Fruit fly (Drosophila melanogaster) whole organism, larva: Measurements from ENCODE around the gene Nin.
A peak's percentile ranks its signal among the peaks of the same experiment; 100 is the strongest.

Experiments used
- noc ChIP-seq: fragments of 200-800 bp; sonication (Bioruptor generic); optimal IDR thresholded peaks from 3 replicates; lab custom pipeline; 2019; ENCODE audit warnings: missing biosample characterization, mild to moderate bottlenecking, missing genetic modification characterization, moderate library complexity

Gene Nin

DNA sequence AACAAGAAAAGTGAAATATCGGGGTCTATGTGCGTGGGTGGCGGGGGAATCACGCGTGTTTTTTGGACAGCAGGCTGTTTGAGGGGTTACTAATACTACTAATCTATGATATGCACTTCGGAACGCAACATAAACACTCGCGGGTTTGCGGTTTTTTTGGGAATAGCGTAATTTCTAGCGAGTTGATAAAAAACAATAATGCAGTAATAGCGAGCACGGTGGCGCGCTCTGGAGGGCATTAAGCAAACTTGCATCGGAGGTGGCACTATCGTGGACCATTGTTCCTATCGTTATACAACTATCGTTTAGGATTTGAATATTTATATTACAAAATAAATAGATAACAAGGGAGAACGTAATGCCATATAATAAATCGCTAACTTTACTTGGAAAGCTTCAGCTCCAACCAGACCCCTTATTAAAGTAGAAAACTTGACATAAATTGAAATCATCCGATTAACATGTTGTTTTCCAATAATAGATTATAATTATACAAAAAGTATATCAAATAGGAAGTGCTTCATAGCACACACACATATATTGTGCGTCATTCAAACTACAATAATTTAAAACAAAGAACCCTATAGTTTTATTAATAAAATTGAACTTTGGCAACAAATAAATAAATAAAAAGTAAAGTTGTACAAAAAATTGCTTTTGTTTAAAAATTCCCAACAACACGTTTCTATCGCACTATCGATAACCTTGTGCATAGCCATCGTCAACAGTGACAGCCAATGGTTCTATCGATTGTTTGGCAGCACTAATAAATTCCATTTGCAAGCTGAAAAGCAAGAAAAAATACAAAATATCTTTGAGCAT lies at the start of gene Nin, which contains the start of gene Bub1:
Gene Nin (minus strand): TSS at position 240 of the 822 bp plus-strand sequence.
Gene Bub1 (plus strand): TSS at position 557 of the 822 bp plus-strand sequence.
- no peak for TF ChIP-seq noc

- TF ChIP-seq noc: no peak
These were observed 48.9 kb upstream of the Nin start for dm6 chr2L:5327266-5327621.

- TF ChIP-seq noc: no peak
These were observed 48.3 kb upstream of the Nin start, which contains the start of the genes Ncoa6 and cype for dm6 chr2L:5326414-5327265. Gene Ncoa6 (minus strand): TSS chr2L:5326683. Gene cype (plus strand): TSS chr2L:5327227.

DNA sequence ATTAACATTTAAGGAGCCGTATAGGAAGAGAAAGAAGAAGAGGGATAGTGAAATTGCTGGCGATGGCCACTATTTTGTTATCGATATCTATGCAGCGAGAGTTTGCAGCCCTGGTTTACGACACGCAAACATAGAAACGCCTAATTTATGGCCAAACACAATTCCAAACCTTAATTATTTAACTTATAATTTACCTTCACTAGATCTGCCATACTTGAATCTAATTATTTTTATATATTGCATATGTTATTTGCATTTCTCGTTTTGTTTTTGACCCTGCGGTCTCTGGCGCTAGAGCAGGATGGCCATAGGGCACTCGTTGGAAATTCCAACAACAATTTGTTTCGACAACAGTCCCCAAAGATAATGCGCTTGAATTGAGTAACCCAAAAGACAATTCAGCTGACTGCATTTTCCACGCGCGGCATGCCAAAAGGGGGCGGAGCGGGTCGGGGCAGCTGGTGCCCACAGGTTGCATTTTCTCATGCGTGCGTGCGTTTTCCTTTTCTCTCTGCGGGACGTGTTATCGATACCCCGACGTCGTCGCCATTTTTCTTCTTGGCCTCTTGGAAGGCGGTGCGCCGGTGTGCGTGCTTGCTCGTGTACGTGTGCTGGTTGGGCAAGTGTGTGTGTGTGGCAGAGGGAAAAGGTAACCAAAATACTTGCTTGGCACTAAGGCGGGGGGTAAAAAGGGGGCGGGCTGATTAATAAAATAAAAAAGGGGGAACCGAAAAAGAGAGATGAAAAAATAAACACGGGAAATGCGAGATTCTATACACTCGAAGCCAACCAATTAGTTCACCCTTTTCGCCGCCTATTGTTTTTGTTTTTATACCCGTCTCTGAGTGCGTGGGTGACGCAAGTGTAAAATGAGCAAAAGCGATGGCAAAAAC lies 46.9 kb upstream of the Nin start:
- peak; percentile 27 for TF ChIP-seq noc

DNA sequence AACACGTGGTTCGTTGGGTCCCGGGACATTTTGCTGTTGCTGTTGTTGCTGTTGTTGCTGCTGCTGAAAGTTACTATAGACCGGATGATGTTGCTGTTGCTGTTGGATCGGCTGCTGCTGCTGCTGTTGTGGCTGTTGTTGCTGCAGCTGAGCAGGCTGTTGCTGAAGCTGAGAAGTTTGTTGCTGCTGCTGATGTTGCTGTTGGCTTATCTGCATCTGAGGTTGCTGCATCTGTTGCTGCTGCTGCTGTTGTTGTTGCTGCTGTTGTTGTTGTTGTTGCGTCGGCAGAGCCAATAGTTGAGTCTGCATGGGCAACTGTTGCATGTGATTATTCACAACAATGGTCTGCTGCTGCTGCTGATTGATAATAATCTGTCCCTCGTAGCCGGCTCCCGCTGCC lies 42.7 kb upstream of the Nin start:
- no peak for TF ChIP-seq noc

dm6 chr2L:5320063-5320462 lies 41.7 kb upstream of the Nin start:
- TF ChIP-seq noc: no peak

- TF ChIP-seq noc: no peak
These were observed 36.3 kb upstream of the Nin start, which contains the start of gene CG14024 for dm6 chr2L:5314630-5315159. Gene CG14024 (minus strand): TSS chr2L:5314895.

DNA sequence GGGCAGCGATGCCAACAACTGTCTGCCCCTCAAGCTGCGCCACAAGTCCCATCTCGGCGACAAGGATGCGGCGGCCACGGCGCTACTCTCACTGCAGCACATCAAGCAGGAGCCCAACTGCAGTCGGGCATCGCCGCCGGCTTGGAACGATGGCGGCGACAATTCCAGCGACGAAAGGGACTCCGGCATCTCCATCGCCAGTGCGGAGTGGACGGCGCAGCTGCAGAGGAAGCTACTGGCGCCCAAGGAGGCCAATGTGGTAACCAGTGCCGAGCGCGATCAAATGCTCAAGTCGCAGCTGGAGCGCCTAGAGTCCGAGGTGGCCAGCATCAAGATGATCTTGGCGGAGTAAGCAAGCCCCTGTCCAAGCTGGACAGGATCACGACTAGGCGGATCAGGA lies 31.0 kb upstream of the Nin start:
- TF ChIP-seq noc: no peak

DNA sequence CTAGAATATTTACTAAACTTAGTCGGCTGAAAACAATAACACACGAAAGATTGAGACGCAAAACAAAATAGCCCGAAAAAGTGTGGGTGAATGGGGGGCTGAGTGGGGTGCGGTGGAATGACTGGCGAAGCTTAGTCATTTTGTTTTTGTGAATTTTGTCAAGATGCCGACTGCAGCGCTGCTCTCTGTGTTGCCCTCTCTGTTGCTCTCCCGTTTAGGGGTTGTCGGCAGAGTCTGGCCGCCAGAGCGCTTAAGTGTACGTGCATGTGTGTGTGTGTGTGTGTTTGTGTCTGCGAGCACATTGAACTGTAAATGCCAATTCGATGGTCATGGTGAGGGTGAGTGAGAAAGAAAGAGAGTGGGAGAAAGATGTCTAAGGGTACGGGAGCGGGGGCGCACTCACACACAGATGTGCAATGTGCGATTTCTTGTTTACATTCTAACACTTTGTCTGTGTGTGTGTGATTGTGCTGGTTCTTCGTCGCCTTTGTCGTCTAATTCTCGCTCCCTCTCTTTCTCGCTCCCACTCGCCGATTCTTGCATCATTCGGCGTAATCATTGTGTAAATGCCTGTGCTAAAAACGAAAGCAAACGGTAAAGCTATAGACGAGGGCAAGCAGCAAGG lies 28.1 kb upstream of the Nin start:
- TF ChIP-seq noc: peak; percentile 27

dm6 chr2L:5305240-5305875 lies 27.0 kb upstream of the Nin start:
- TF ChIP-seq noc: peak; percentile 53

dm6 chr2L:5304367-5304766 lies 26.0 kb upstream of the Nin start:
- no peak for TF ChIP-seq noc

DNA sequence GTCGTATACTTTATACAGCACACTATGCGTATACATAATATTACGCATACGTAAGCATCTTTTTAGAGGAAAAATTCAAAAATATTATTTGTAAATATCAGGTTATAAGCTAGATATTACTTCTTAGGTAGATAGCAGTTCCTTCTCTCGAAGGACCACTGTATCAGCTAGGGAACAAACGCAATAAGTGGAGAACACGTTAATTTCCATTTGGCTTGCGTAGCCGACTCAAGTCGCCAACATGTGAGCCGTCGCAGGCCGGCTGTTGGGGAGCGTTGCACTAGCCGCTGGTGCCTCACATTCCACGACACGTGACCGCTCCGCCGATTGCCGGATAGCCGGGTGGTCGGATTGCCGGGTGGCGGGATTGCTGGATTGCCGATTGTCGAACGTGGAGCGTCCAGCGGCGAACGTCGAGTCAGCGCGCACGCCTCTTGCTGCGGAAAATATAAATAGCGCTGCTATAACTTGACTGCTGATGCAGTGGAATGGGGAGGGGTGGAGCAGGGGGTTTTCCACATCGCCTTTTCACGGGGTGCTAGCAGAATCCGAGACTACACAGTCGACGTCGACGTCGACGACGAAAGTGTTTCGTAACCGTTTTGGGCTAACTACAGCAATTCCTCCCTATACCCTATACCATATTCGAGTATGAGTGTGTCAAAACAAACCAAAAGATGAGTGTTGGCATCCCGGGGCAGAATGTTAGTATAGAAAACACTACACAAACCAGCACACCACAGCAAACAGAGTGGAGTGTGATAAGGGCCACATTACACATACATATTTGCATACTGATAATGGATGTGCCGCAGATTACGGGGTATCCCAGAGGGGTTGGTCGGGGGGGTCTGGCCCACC lies 24.9 kb upstream of the Nin start:
- TF ChIP-seq noc: no peak

- no peak for TF ChIP-seq noc
These were observed 24.3 kb upstream of the Nin start for dm6 chr2L:5302692-5303043.

- TF ChIP-seq noc: no peak
These were observed 23.9 kb upstream of the Nin start for dm6 chr2L:5302284-5302683.
